Worm (Caenorhabditis elegans): ENCODE measurements around the gene srx-113.

Gene srx-113

ce11 chrV:12658142-12658541 lies 26.2 kb upstream of the srx-113 start, which contains the start of gene W05B10.6:
Gene W05B10.6, minus strand, starts transcription at chrV:12658242.
- no peak for TF ChIP-seq pqm-1 (tag; optimal IDR thresholded peaks at IDR 0.05)
- no peak for TF ChIP-seq unc-30 (tag; optimal IDR thresholded peaks at IDR 0.05)
- TF ChIP-seq irx-1 (tag; optimal IDR thresholded peaks at IDR 0.05) = no peak
- TF ChIP-seq skn-1 (tag; optimal IDR thresholded peaks at IDR 0.05) = no peak
- no peak for TF ChIP-seq ceh-88 (GFP tag; IDR thresholded peaks at IDR 0.05)
- no peak for TF ChIP-seq tbx-2 (tag; optimal IDR thresholded peaks at IDR 0.05)
- no peak for TF ChIP-seq nhr-11 (tag; optimal IDR thresholded peaks at IDR 0.05)
- TF ChIP-seq unc-86 (tag; optimal IDR thresholded peaks at IDR 0.05) = no peak
- TF ChIP-seq elt-3 (tag; optimal IDR thresholded peaks at IDR 0.05) = no peak
- TF ChIP-seq hlh-4 (tag; optimal IDR thresholded peaks at IDR 0.05) = no peak
- TF ChIP-seq efl-3 (GFP tag; optimal IDR thresholded peaks at IDR 0.05) = no peak
- no peak for TF ChIP-seq alr-1 (tag; optimal IDR thresholded peaks at IDR 0.05; ENCODE audit: borderline replicate concordance)
- TF ChIP-seq Y116A8C.19 (tag; optimal IDR thresholded peaks at IDR 0.05; ENCODE audit: borderline replicate concordance) = no peak
- TF ChIP-seq nhr-20 (tag; optimal IDR thresholded peaks at IDR 0.05) = no peak
- TF ChIP-seq fkh-4 (tag; optimal IDR thresholded peaks at IDR 0.05; ENCODE audit: borderline replicate concordance) = no peak

- TF ChIP-seq ets-5 (GFP tag; IDR thresholded peaks at IDR 0.05) = no peak
- TF ChIP-seq efl-1 (optimal IDR thresholded peaks at IDR 0.05) = peak; percentile 32 to 41
- TF ChIP-seq efl-1 (GFP tag; optimal IDR thresholded peaks at IDR 0.05 in 1 of 2) = peak in 1 of 2 experiments; percentile 21
- no peak for TF ChIP-seq egl-27 (tag; optimal IDR thresholded peaks at IDR 0.05)
- TF ChIP-seq hlh-17 (GFP tag; optimal IDR thresholded peaks at IDR 0.05; ENCODE audit: borderline replicate concordance) = no peak
- peak; percentile 29 for TF ChIP-seq lin-35 (GFP tag; optimal IDR thresholded peaks at IDR 0.05)
- peak in 1 of 2 experiments; percentile 51 for TF ChIP-seq lsy-2 (tag; optimal IDR thresholded peaks at IDR 0.05)
- TF ChIP-seq dpl-1 (GFP tag; optimal IDR thresholded peaks at IDR 0.05) = peak in 1 of 3 experiments; percentile 50
- peak; percentile 33 for TF ChIP-seq lir-3 (tag; optimal IDR thresholded peaks at IDR 0.05; ENCODE audit: poor library complexity)
- TF ChIP-seq C16A3.4 (tag; optimal IDR thresholded peaks at IDR 0.05) = peak; percentile 15
- TF ChIP-seq mab-9 (GFP tag; IDR thresholded peaks at IDR 0.05) = no peak
- TF ChIP-seq blmp-1 (tag; optimal IDR thresholded peaks at IDR 0.05) = peak; percentile 24
- peak; percentile 17 for TF ChIP-seq lin-15B (tag; optimal IDR thresholded peaks at IDR 0.05)
- TF ChIP-seq nhr-71 (tag; optimal IDR thresholded peaks at IDR 0.05) = peak; percentile 9
- peak in 1 of 3 experiments; percentile 32 for TF ChIP-seq ceh-82 (tag; optimal IDR thresholded peaks at IDR 0.05)
- peak; percentile 71 for TF ChIP-seq lin-14 (GFP tag; optimal IDR thresholded peaks at IDR 0.05)
- peak; percentile 49 for TF ChIP-seq rnt-1 (tag; optimal IDR thresholded peaks at IDR 0.05)
Measured at ce11 chrV:12649636-12650035, 17.7 kb upstream of the srx-113 start, which contains the start of gene lin-25. Gene lin-25, plus strand, starts transcription at chrV:12649925.

- TF ChIP-seq nhr-11 (tag; optimal IDR thresholded peaks at IDR 0.05) (no peak), swsn-7 (tag; optimal IDR thresholded peaks at IDR 0.05) (no peak), nhr-47 (tag; optimal IDR thresholded peaks at IDR 0.05) (no peak), efl-1 (optimal IDR thresholded peaks at IDR 0.05) (no peak), efl-1 (GFP tag; optimal IDR thresholded peaks at IDR 0.05 in 1 of 2) (peak in 1 of 2 experiments; percentile 32)
Measured at ce11 chrV:12649213-12649612, 17.3 kb upstream of the srx-113 start, which contains the start of gene gpa-9. Gene gpa-9, minus strand, starts transcription at chrV:12649313.

- peak; percentile 29 for TF ChIP-seq pax-3 (tag; optimal IDR thresholded peaks at IDR 0.05)
- TF ChIP-seq C16A3.4 (tag; optimal IDR thresholded peaks at IDR 0.05) = no peak
Measured at ce11 chrV:12644500-12644899, 12.6 kb upstream of the srx-113 start, which contains the start of gene F56H9.8. Gene F56H9.8, plus strand, starts transcription at chrV:12644800.
